Worm (Caenorhabditis elegans) whole organism, early embryonic: ENCODE data around the gene C35C5.8.

Source experiments
- B0310.2 ChIP-seq: sonication (generic microtip); optimal IDR thresholded peaks from 2 replicates; lab custom pipeline; 2016; ENCODE audit warnings: mild to moderate bottlenecking, missing genetic modification characterization, missing compliant biosample characterization
- ama-1 ChIP-seq: fragments of 150-350 bp; optimal IDR thresholded peaks from 2 replicates; lab custom pipeline; 2014
- ceh-13 ChIP-seq: fragments of 200-800 bp; sonication (Bioruptor generic); optimal IDR thresholded peaks from 2 replicates; lab custom pipeline; 2018; ENCODE audit warnings: mild to moderate bottlenecking, missing genetic modification characterization, missing compliant biosample characterization
- ceh-36 ChIP-seq: sonication (generic microtip); optimal IDR thresholded peaks from 2 replicates; lab custom pipeline; 2016; ENCODE audit warnings: missing genetic modification characterization, inconsistent platforms, missing compliant biosample characterization
- flt-1 ChIP-seq: fragments of 200-800 bp; sonication (Bioruptor generic); IDR thresholded peaks from 2 replicates; pipeline ENCODE4 v1.3.6; 2022; ENCODE audit warnings: missing genetic modification characterization, missing compliant biosample characterization
- hmbx-1 ChIP-seq: sonication (generic microtip); optimal IDR thresholded peaks from 2 replicates; lab custom pipeline; 2016; ENCODE audit warnings: mild to moderate bottlenecking, missing genetic modification characterization, missing compliant biosample characterization
- hmg-4 ChIP-seq: fragments of 200-800 bp; sonication (Bioruptor generic); optimal IDR thresholded peaks from 2 replicates; lab custom pipeline; 2018; ENCODE audit warnings: mild to moderate bottlenecking, missing genetic modification characterization, missing compliant biosample characterization
- hnd-1 ChIP-seq: sonication (generic microtip); optimal IDR thresholded peaks from 2 replicates; lab custom pipeline; 2016; ENCODE audit warnings: missing genetic modification characterization, missing compliant biosample characterization
- pes-1 ChIP-seq: fragments of 200-800 bp; sonication (Bioruptor generic); IDR thresholded peaks from 2 replicates; pipeline ENCODE4 v1.3.6; 2022; ENCODE audit warnings: missing genetic modification reagents, missing genetic modification characterization, missing compliant biosample characterization
- sea-1 ChIP-seq: fragments of 200-800 bp; sonication (Bioruptor generic); conservative IDR thresholded peaks from 2 replicates; pipeline ENCODE4 v1.3.6; 2022; ENCODE audit warnings: missing genetic modification characterization, missing compliant biosample characterization
- tra-4 ChIP-seq: sonication (generic microtip); optimal IDR thresholded peaks from 2 replicates; lab custom pipeline; 2017; ENCODE audit warnings: missing genetic modification characterization, missing compliant biosample characterization

ce11 chrX:11574167-11574566, 40.8 kb downstream of the C35C5.8 start:
- TF ChIP-seq pes-1 (GFP tag; lab: Robert Waterston, UW): no peak
- no peak for TF ChIP-seq ama-1 (lab: Kevin White, UChicago)
- TF ChIP-seq ceh-13 (GFP tag; lab: Kevin White, UChicago): no peak
- TF ChIP-seq flt-1 (GFP tag; lab: Robert Waterston, UW): no peak
- no peak for TF ChIP-seq hnd-1 (tag; lab: Kevin White, UChicago)
- no peak for TF ChIP-seq hmbx-1 (tag; lab: Kevin White, UChicago)
- no peak for TF ChIP-seq ceh-36 (tag; lab: Kevin White, UChicago)
- no peak for TF ChIP-seq B0310.2 (tag; lab: Kevin White, UChicago)
- TF ChIP-seq hmg-4: no peak
- TF ChIP-seq tra-4 (tag; lab: Kevin White, UChicago): no peak
- TF ChIP-seq sea-1: no peak
